Worm (Caenorhabditis elegans): ENCODE measurements around the gene F58E2.2.

DNA sequence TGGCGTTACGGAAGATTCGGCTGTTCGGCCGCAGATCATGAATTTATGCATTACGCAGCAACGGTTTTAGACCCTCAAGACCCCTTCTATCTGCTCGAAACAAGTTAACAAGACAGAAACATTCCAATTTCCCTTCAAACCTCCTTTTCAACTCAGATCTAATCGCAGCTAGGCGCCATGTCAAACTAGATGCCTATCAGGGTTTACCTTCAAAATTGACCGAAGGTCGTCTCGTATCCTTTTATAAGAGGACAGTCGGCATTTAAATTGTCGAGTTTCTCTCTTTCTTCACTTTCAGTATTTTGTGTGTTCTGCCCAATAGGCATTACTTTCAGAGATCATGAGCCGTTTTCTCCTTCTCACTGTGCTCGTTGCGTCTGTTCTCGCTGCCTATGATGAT lies 31.8 kb upstream of the F58E2.2 start, which contains the start of gene grd-13:
- TF ChIP-seq W03F9.2 (tag; optimal IDR thresholded peaks at IDR 0.05) (no peak), him-1 (tag; optimal IDR thresholded peaks at IDR 0.05) (no peak), dao-5 (tag; optimal IDR thresholded peaks at IDR 0.05) (no peak)
